Fruit fly (Drosophila melanogaster): ENCODE data around the gene CG43091.

Gene CG43091

dm6 chr3R:22807132-22807531, 38.6 kb upstream of the CG43091 start (continued):
- TF ChIP-seq CG3032 (tag; optimal IDR thresholded peaks at IDR 0.05): no peak
- TF ChIP-seq CG31627 (GFP tag; optimal IDR thresholded peaks at IDR 0.05): no peak
- TF ChIP-seq Ets21C (GFP tag; optimal IDR thresholded peaks at IDR 0.05): no peak
- no peak for TF ChIP-seq Met (GFP tag; optimal IDR thresholded peaks at IDR 0.05)
- TF ChIP-seq Sox14 (GFP tag; optimal IDR thresholded peaks at IDR 0.05): no peak
- TF ChIP-seq CG3919 (GFP tag; optimal IDR thresholded peaks at IDR 0.05): peak; percentile 6
- no peak for TF ChIP-seq CG7368 (GFP tag; optimal IDR thresholded peaks at IDR 0.05)
- no peak for TF ChIP-seq CG11762 (GFP tag; optimal IDR thresholded peaks at IDR 0.05; ENCODE audit: insufficient read depth)
- no peak for TF ChIP-seq CG6808 (GFP tag; optimal IDR thresholded peaks at IDR 0.05)
- no peak for TF ChIP-seq CG6792 (GFP tag; optimal IDR thresholded peaks at IDR 0.05)
- peak; percentile 61 for TF ChIP-seq Eip78C (GFP tag)
- no peak for TF ChIP-seq CG11294 (GFP tag; IDR thresholded peaks at IDR 0.05)
- TF ChIP-seq CG4318 (GFP tag; optimal IDR thresholded peaks at IDR 0.05): no peak
- no peak for TF ChIP-seq Sox15 (GFP tag; optimal IDR thresholded peaks at IDR 0.05)
- TF ChIP-seq dsx (GFP tag; optimal IDR thresholded peaks at IDR 0.05; ENCODE audit: poor library complexity, severe bottlenecking): no peak
- TF ChIP-seq eg (GFP tag; IDR thresholded peaks at IDR 0.05): no peak
- TF ChIP-seq CG6276 (GFP tag; optimal IDR thresholded peaks at IDR 0.05): no peak
- peak; percentile 45; the same call in 1 of the 3 replicates for TF ChIP-seq CG6163 (GFP tag; IDR thresholded peaks at IDR 0.05)
- no peak for TF ChIP-seq Blimp-1 (GFP tag; optimal IDR thresholded peaks at IDR 0.05)
- TF ChIP-seq spab (GFP tag; optimal IDR thresholded peaks at IDR 0.05): no peak
- no peak for TF ChIP-seq dac (GFP tag; optimal IDR thresholded peaks at IDR 0.05)
- peak; percentile 0 for TF ChIP-seq CG10669 (GFP tag; optimal IDR thresholded peaks at IDR 0.05)
- no peak for TF ChIP-seq CG1621 (tag; optimal IDR thresholded peaks at IDR 0.05)
- no peak for TF ChIP-seq lz (GFP tag; optimal IDR thresholded peaks at IDR 0.05)
- no peak for TF ChIP-seq acj6 (GFP tag; optimal IDR thresholded peaks at IDR 0.05)
- TF ChIP-seq CG8319 (GFP tag; optimal IDR thresholded peaks at IDR 0.05): no peak
- no peak for TF ChIP-seq Smox (GFP tag; optimal IDR thresholded peaks at IDR 0.05)
- TF ChIP-seq CG11902 (GFP tag; optimal IDR thresholded peaks at IDR 0.05): no peak
- no peak for TF ChIP-seq CG16779 (tag; optimal IDR thresholded peaks at IDR 0.05)
- no peak for TF ChIP-seq Eip75B (GFP tag; optimal IDR thresholded peaks at IDR 0.05)
- TF ChIP-seq Lpt (GFP tag; optimal IDR thresholded peaks at IDR 0.05): no peak

DNA sequence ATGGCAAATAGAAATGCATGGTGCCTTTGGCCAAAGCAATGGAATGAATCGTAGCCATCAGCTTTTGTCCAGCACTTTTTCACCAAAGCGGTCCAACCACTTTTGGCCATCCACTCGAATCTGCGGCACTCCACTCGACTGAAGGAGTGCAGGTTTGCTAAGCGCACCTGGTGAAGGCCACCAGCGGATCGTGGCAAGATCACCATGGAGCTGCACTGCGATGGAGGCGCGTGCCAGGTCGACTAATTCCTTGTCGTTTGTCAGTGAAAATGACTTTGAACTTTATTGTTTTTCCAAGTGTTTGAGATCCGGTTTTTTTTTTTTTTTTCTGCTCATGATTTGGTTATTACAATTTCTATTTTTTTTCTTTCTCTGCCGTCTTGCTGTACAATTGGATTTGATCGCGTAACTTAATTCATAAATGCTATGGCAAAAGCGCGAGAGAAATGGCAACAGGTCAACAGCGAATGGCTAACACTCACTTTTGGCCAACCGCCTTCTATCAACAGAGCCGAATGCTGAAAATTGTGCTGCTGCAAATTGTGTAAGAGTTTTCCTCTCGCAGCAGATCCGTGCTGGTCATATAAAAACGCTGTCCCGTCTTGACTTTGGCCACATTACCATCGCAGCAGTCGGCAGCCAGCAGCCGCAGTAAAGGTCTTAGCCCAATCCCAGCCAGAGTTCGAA, 35.3 kb upstream of the CG43091 start, which contains the start of gene CG7031:
Gene CG7031, plus strand, starts transcription at position 637 of the 687 bp plus-strand sequence.
- TF ChIP-seq CG6276 (GFP tag; optimal IDR thresholded peaks at IDR 0.05) (no peak), fkh (GFP tag; optimal IDR thresholded peaks at IDR 0.05) (no peak), CG32006 (GFP tag; optimal IDR thresholded peaks at IDR 0.05) (peak; percentile 15), CG3032 (tag; optimal IDR thresholded peaks at IDR 0.05) (no peak), Eip78C (GFP tag) (peak; percentile 58), Lpt (GFP tag; optimal IDR thresholded peaks at IDR 0.05) (peak; percentile 7), lz (GFP tag; optimal IDR thresholded peaks at IDR 0.05) (no peak), Hr4 (GFP tag; optimal IDR thresholded peaks at IDR 0.05) (peak; percentile 51), CG8319 (GFP tag; optimal IDR thresholded peaks at IDR 0.05) (no peak), CG11294 (GFP tag; IDR thresholded peaks at IDR 0.05) (no peak), eg (GFP tag; IDR thresholded peaks at IDR 0.05) (peak; percentile 39; the same call in 1 of the 3 replicates), Sox14 (GFP tag; optimal IDR thresholded peaks at IDR 0.05) (no peak), CG6163 (GFP tag; IDR thresholded peaks at IDR 0.05) (0 out of 3 replicates have a peak, but pooled peaks have one; percentile 30), pdm3 (GFP tag; optimal IDR thresholded peaks at IDR 0.05) (no peak)

DNA sequence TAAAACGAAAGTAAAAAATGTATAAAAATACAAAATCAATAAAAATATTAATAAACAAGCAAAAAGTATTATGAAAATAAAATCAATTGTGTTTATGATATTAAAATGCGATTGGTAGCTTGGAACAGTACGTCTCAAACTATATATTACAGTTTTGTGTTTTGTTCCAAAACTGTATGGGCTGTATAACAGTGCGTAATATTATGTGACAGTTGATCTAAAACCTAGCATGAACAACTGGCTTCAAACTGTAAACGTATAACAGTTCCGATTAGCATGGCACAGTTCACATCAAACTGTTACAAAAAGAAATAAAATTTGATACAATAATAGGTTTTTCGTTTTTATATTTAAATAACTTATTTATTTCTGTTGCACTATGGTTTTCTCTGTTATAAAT, 25.4 kb upstream of the CG43091 start:
- TF ChIP-seq CG9139 (GFP tag; optimal IDR thresholded peaks at IDR 0.05): no peak
- peak; percentile 27 for TF ChIP-seq svp (GFP tag)
- no peak for TF ChIP-seq Lpt (GFP tag; optimal IDR thresholded peaks at IDR 0.05)

Data from whole organism, prepupa.